Fruit fly (Drosophila melanogaster) whole organism, wandering third instar larva: ENCODE measurements around the gene HP5.

Source experiments
- Abd-B ChIP-seq: fragments of >200 bp; optimal IDR thresholded peaks from 2 replicates; lab custom pipeline; 2017; ENCODE audit warnings: missing biosample characterization, missing genetic modification characterization
- CG32264 ChIP-seq: fragments of 200-800 bp; sonication (Bioruptor generic); optimal IDR thresholded peaks from 2 replicates; lab custom pipeline; 2016; ENCODE audit warnings: missing biosample characterization, missing genetic modification characterization
- CG9705 ChIP-seq: fragments of 200-800 bp; sonication (Bioruptor generic); optimal IDR thresholded peaks from 2 replicates; lab custom pipeline; 2018; ENCODE audit warnings: missing biosample characterization, mild to moderate bottlenecking, missing genetic modification characterization
- CrebA ChIP-seq: fragments of 200-800 bp; sonication (Bioruptor generic); optimal IDR thresholded peaks from 2 replicates; lab custom pipeline; 2016; ENCODE audit warnings: missing biosample characterization, mild to moderate bottlenecking, missing genetic modification characterization, borderline replicate concordance
- Dfd ChIP-seq: fragments of >200 bp; optimal IDR thresholded peaks from 2 replicates; lab custom pipeline; 2017; ENCODE audit warnings: missing biosample characterization, missing genetic modification characterization
- Dif ChIP-seq: fragments of 200-275, 200-300 bp; sonication (Bioruptor generic); optimal IDR thresholded peaks from 2 replicates; lab custom pipeline; 2018; ENCODE audit warnings: missing biosample characterization, missing genetic modification characterization; ENCODE audit not compliant: partially characterized antibody
- GATAd ChIP-seq: sonication (Bioruptor generic); optimal IDR thresholded peaks from 2 replicates; lab custom pipeline; 2016; ENCODE audit warnings: missing biosample characterization, missing genetic modification characterization
- HLH106 ChIP-seq: fragments of 200-800 bp; optimal IDR thresholded peaks from 3 replicates; lab custom pipeline; 2019; ENCODE audit warnings: missing biosample characterization, mild to moderate bottlenecking, missing genetic modification characterization, moderate library complexity
- Hnf4 ChIP-seq: fragments of 200-800 bp; sonication (Bioruptor generic); optimal IDR thresholded peaks from 2 replicates; lab custom pipeline; 2016; ENCODE audit warnings: missing biosample characterization, mild to moderate bottlenecking, missing genetic modification characterization
- Hr78 ChIP-seq: fragments of >200 bp; optimal IDR thresholded peaks from 2 replicates; lab custom pipeline; 2017; ENCODE audit warnings: missing biosample characterization, missing genetic modification characterization
- Hr83 ChIP-seq: fragments of 200-300 bp; sonication (Bioruptor generic); optimal IDR thresholded peaks from 2 replicates; lab custom pipeline; 2016; ENCODE audit warnings: missing biosample characterization, mild to moderate bottlenecking, missing genetic modification characterization, moderate library complexity; ENCODE audit not compliant: poor library complexity, severe bottlenecking
- Jra ChIP-seq: sonication (Bioruptor generic); optimal IDR thresholded peaks from 2 replicates; lab custom pipeline; 2016; ENCODE audit warnings: missing biosample characterization, missing genetic modification characterization
- Mio ChIP-seq: sonication (Bioruptor generic); optimal IDR thresholded peaks from 2 replicates; lab custom pipeline; 2016; ENCODE audit warnings: missing biosample characterization, missing genetic modification characterization
- Myc ChIP-seq: fragments of >200 bp; optimal IDR thresholded peaks from 2 replicates; lab custom pipeline; 2017
- N ChIP-seq: fragments of >200 bp; optimal IDR thresholded peaks from 2 replicates; lab custom pipeline; 2018; ENCODE audit warnings: missing biosample characterization, missing external identifiers, missing genetic modification characterization
- OdsH ChIP-seq: fragments of 200-800 bp; sonication (Bioruptor generic); optimal IDR thresholded peaks from 2 replicates; lab custom pipeline; 2016; ENCODE audit warnings: missing biosample characterization, mild to moderate bottlenecking, missing genetic modification characterization
- Rel ChIP-seq, 2 experiments: fragments of 200-800 bp; sonication (Bioruptor generic) in 1 of 2; optimal IDR thresholded peaks; 2 replicates in 1 of 2; 3 replicates in 1 of 2; lab custom pipeline; 2016 to 2019; ENCODE audit warnings: mild to moderate bottlenecking in 2 of 2, missing biosample characterization in 2 of 2, missing genetic modification characterization in 2 of 2, moderate library complexity in 1 of 2
- Sp1 ChIP-seq: fragments of 200-800 bp; sonication (Bioruptor generic); optimal IDR thresholded peaks from 3 replicates; lab custom pipeline; 2019; ENCODE audit warnings: missing biosample characterization, mild to moderate bottlenecking, missing genetic modification characterization, moderate library complexity
- Vsx2 ChIP-seq: fragments of 200-300, 225-300 bp; sonication (Bioruptor generic); optimal IDR thresholded peaks from 2 replicates; lab custom pipeline; 2018; ENCODE audit warnings: missing biosample characterization, missing genetic modification characterization; ENCODE audit not compliant: partially characterized antibody
- br ChIP-seq: fragments of 200-800 bp; sonication (Bioruptor generic); optimal IDR thresholded peaks from 2 replicates; lab custom pipeline; 2016; ENCODE audit warnings: missing biosample characterization, missing genetic modification characterization
- brk ChIP-seq: fragments of 200-800 bp; sonication (Bioruptor generic); optimal IDR thresholded peaks from 2 replicates; lab custom pipeline; 2016; ENCODE audit warnings: missing biosample characterization, mild to moderate bottlenecking, missing genetic modification characterization
- dl ChIP-seq, 2 experiments: fragments of 175-275, 200-275 bp in 1 of 2; fragments of 200-275 bp in 1 of 2; sonication (Bioruptor generic); optimal IDR thresholded peaks; lab custom pipeline; 2018; ENCODE audit warnings: mild to moderate bottlenecking in 2 of 2, missing biosample characterization in 2 of 2, missing genetic modification characterization in 2 of 2, moderate library complexity in 2 of 2; ENCODE audit not compliant: partially characterized antibody in 2 of 2, insufficient read depth in 1 of 2
- dmrt93B ChIP-seq: fragments of 200-800 bp; sonication (Bioruptor generic); optimal IDR thresholded peaks from 2 replicates; lab custom pipeline; 2018; ENCODE audit warnings: missing biosample characterization, mild to moderate bottlenecking, missing genetic modification characterization
- dsf ChIP-seq: sonication (Bioruptor generic); optimal IDR thresholded peaks from 2 replicates; lab custom pipeline; 2016; ENCODE audit warnings: missing biosample characterization, missing genetic modification characterization, borderline replicate concordance
- ey ChIP-seq: fragments of 200-800 bp; sonication (Bioruptor generic); optimal IDR thresholded peaks from 2 replicates; lab custom pipeline; 2016; ENCODE audit warnings: missing biosample characterization, missing genetic modification characterization
- foxo ChIP-seq, 2 experiments: fragments of 200-800 bp; sonication (Bioruptor generic); optimal IDR thresholded peaks; 2 replicates in 1 of 2; 3 replicates in 1 of 2; lab custom pipeline; 2016 to 2017; ENCODE audit warnings: missing biosample characterization in 2 of 2, missing genetic modification characterization in 2 of 2
- fru ChIP-seq: fragments of 200-800 bp; sonication (Bioruptor generic); optimal IDR thresholded peaks from 3 replicates; lab custom pipeline; 2016; ENCODE audit warnings: missing biosample characterization, mild to moderate bottlenecking, missing genetic modification characterization
- h ChIP-seq: fragments of 200-800 bp; sonication (Bioruptor generic); optimal IDR thresholded peaks from 3 replicates; lab custom pipeline; 2016; ENCODE audit warnings: missing biosample characterization, mild to moderate bottlenecking, missing genetic modification characterization
- jim ChIP-seq: fragments of 175-275, 200-325 bp; sonication (Bioruptor generic); optimal IDR thresholded peaks from 2 replicates; lab custom pipeline; 2016; ENCODE audit warnings: missing biosample characterization, mild to moderate bottlenecking, missing genetic modification characterization
- lola ChIP-seq: fragments of >200 bp; optimal IDR thresholded peaks from 2 replicates; lab custom pipeline; 2017; ENCODE audit warnings: missing biosample characterization, missing genetic modification characterization
- pan ChIP-seq: fragments of >200 bp; optimal IDR thresholded peaks from 2 replicates; lab custom pipeline; 2017
- psq ChIP-seq: fragments of 200-800 bp; sonication (Bioruptor generic); optimal IDR thresholded peaks from 3 replicates; lab custom pipeline; 2017; ENCODE audit warnings: missing biosample characterization, mild to moderate bottlenecking, missing genetic modification characterization, moderate library complexity
- rgr ChIP-seq: fragments of 200-800 bp; sonication (Bioruptor generic); optimal IDR thresholded peaks from 3 replicates; lab custom pipeline; 2016; ENCODE audit warnings: missing biosample characterization, mild to moderate bottlenecking, missing genetic modification characterization
- sage ChIP-seq: fragments of 200-800 bp; sonication (Bioruptor generic); optimal IDR thresholded peaks from 2 replicates; lab custom pipeline; 2016; ENCODE audit warnings: missing biosample characterization, mild to moderate bottlenecking, missing genetic modification characterization
- sv ChIP-seq: fragments of 200-800 bp; sonication (Bioruptor generic); optimal IDR thresholded peaks from 3 replicates; lab custom pipeline; 2016; ENCODE audit warnings: missing biosample characterization, missing genetic modification characterization
- tai ChIP-seq: sonication (Bioruptor generic); optimal IDR thresholded peaks from 2 replicates; lab custom pipeline; 2016; ENCODE audit warnings: missing biosample characterization, missing genetic modification characterization
- usp ChIP-seq: fragments of >200 bp; optimal IDR thresholded peaks from 2 replicates; lab custom pipeline; 2017; ENCODE audit warnings: missing biosample characterization, missing genetic modification characterization
- woc ChIP-seq: sonication (Bioruptor generic); optimal IDR thresholded peaks from 2 replicates; lab custom pipeline; 2016; ENCODE audit warnings: missing biosample characterization, mild to moderate bottlenecking, missing genetic modification characterization

Gene HP5

DNA sequence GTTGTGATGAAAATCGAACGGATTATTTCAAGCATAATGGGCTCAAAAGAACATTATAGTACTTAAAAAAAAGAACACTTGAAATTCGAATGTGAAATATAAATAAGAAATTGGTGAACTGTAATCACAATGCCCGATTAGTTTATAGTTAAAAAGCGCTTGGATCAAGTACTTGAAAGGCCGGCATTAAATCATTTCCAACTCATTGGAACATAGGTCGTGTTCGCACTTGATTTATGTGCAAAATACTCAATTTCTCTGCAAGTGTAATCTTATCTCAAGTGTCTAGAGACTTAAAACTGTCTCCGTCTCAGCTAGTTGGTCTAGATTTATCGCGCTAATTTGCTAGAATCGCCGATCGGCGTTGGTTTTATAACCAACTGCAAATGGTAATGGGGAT lies 30.1 kb upstream of the HP5 start:
- TF ChIP-seq Dif (GFP tag; lab: Kevin White, UChicago) = no peak
- no peak for TF ChIP-seq fru (GFP tag; lab: Kevin White, UChicago)
- no peak for TF ChIP-seq psq (GFP tag; lab: Kevin White, UChicago)
- no peak for TF ChIP-seq CG9705 (GFP tag; lab: Kevin White, UChicago)
- no peak for TF ChIP-seq CG32264
- no peak for TF ChIP-seq ey (GFP tag; lab: Kevin White, UChicago)
- TF ChIP-seq Vsx2 (GFP tag; lab: Kevin White, UChicago) = no peak
- no peak for TF ChIP-seq dsf (GFP tag; lab: Kevin White, UChicago)
- TF ChIP-seq woc (GFP tag; lab: Kevin White, UChicago) = no peak
- TF ChIP-seq CrebA (GFP tag; lab: Kevin White, UChicago) = no peak
- no peak for TF ChIP-seq lola
- no peak for TF ChIP-seq sage
- TF ChIP-seq sv (GFP tag; lab: Kevin White, UChicago) = no peak
- no peak for TF ChIP-seq tai (GFP tag; lab: Kevin White, UChicago)
- TF ChIP-seq Hr83 (GFP tag; lab: Kevin White, UChicago) = no peak
- TF ChIP-seq, all 38 proteins: peak for 0

DNA sequence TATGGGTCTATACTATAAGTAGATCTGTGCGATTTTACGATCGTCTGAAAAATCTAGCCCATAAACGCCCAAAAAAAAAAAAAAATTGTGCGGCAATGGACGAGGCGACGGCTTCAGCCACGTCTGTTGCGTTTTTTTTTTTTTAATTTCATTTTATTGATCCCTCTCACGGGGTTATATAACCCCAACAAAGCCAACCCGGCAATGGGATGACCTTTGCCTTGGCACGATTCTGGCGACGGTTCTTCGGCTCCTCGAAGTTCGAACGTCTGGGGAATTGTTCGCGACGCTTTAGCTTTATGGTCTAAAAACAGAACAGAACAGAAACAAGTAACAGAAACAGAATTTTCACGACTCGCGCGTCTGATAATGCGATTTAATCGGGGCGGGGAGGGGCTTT lies 29.2 kb upstream of the HP5 start:
- peak; percentile 0 for TF ChIP-seq h
- TF ChIP-seq sv (GFP tag; lab: Kevin White, UChicago) = no peak

DNA sequence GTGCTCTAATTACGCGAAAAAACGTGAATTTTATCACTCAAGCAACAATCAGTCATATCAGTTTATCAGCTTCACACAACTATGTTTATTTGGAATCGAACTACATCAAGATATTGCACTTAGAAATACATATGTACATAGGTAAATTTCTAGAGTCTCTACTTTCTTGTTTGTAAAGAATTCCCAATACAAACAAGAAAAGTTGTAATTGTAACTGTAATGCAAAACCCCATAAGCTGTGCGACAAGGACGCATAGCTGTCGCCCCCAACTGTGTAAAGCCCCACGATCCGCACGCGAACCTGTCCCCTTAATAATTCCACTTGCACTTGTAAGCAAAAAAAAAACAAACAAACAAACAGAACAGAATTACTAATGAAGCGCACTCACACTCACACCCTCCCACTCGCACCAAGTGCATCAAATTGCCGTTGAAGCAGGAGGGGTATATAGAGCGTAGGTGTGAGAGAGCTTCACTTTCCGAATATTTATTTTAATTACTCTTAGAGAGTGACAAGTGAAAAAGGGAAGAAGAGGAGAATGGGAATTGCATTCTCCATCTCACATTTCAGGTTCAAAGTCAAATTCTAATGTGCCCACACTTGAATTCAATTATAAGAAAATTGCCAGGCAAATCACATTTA lies 28.5 kb upstream of the HP5 start:
- TF ChIP-seq jim (GFP tag; lab: Kevin White, UChicago) = peak; percentile 4
- no peak for TF ChIP-seq GATAd (GFP tag; lab: Kevin White, UChicago)
- TF ChIP-seq Rel (GFP tag; optimal IDR thresholded peaks at IDR 0.05; lab: Kevin White, UChicago) = no peak
- peak; percentile 45 for TF ChIP-seq Rel (tag; optimal IDR thresholded peaks at IDR 0.05; lab: Kevin White, UChicago)
- TF ChIP-seq, all 38 proteins: peak for 2

DNA sequence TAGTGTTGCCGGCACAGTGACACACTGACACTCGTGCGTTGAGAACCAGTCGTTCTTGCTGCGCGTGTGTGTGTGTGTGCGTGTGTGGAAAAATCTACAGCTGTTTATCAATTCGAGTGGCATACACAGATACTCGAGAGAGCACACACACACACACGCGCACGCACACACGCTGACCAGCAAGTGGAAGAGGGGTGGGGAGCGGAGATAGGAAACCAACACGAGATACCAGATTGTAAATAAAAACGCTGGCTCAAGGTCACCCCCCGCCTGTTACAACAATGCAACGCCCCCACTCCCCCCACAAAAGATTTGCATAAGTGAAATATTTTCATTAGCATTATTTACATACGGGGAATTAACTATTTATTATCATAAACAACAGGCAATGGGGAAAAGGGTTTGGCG lies 27.3 kb upstream of the HP5 start:
- TF ChIP-seq rgr (GFP tag; lab: Kevin White, UChicago) (peak; percentile 28), CG32264 (no peak), HLH106 (tag; lab: Kevin White, UChicago) (no peak), Rel (GFP tag; optimal IDR thresholded peaks at IDR 0.05; lab: Kevin White, UChicago) (no peak), Rel (tag; optimal IDR thresholded peaks at IDR 0.05; lab: Kevin White, UChicago) (peak; percentile 56), sage (no peak), usp (GFP tag; lab: Kevin White, UChicago) (no peak), dmrt93B (GFP tag; lab: Kevin White, UChicago) (no peak), dl (GFP tag; optimal IDR thresholded peaks at IDR 0.05; lab: Kevin White, UChicago; ENCODE audit: insufficient read depth in 1 of 2, partially characterized antibody in 2 of 2) (no peak), N (GFP tag; lab: Kevin White, UChicago) (no peak), dsf (GFP tag; lab: Kevin White, UChicago) (no peak), CrebA (GFP tag; lab: Kevin White, UChicago) (no peak), CG9705 (GFP tag; lab: Kevin White, UChicago) (no peak), woc (GFP tag; lab: Kevin White, UChicago) (no peak), jim (GFP tag; lab: Kevin White, UChicago) (no peak), lola (no peak), br (GFP tag; lab: Kevin White, UChicago) (peak; percentile 25), Mio (GFP tag; lab: Kevin White, UChicago) (no peak), Abd-B (no peak), GATAd (GFP tag; lab: Kevin White, UChicago) (no peak), psq (GFP tag; lab: Kevin White, UChicago) (no peak), foxo (GFP tag; optimal IDR thresholded peaks at IDR 0.05; lab: Kevin White, UChicago) (peak in 1 of 2 experiments; percentile 25), Hr83 (GFP tag; lab: Kevin White, UChicago) (peak; percentile 19), sv (GFP tag; lab: Kevin White, UChicago) (no peak), Sp1 (GFP tag; lab: Kevin White, UChicago) (peak; percentile 42), Vsx2 (GFP tag; lab: Kevin White, UChicago) (no peak), pan (lab: Kevin White, UChicago) (no peak), Myc (no peak), Hnf4 (no peak), brk (GFP tag; lab: Kevin White, UChicago) (no peak), h (peak; percentile 59), OdsH (GFP tag; lab: Kevin White, UChicago) (peak; percentile 22), fru (GFP tag; lab: Kevin White, UChicago) (peak; percentile 58), Jra (GFP tag; lab: Kevin White, UChicago) (no peak), tai (GFP tag; lab: Kevin White, UChicago) (no peak), Hr78 (GFP tag; lab: Kevin White, UChicago) (no peak), ey (GFP tag; lab: Kevin White, UChicago) (no peak), Dfd (GFP tag; lab: Kevin White, UChicago) (no peak), Dif (GFP tag; lab: Kevin White, UChicago) (no peak)
- TF ChIP-seq, all 38 proteins: peak for 9
